Worm (Caenorhabditis elegans) whole organism, L2 larva: ENCODE measurements around the gene spi-1.

Experiments
- ama-1 ChIP-seq: fragments of 150-350 bp; optimal IDR thresholded peaks from 2 replicates; lab custom pipeline; 2018; ENCODE audit warnings: inconsistent platforms
- ceh-82 ChIP-seq: fragments of 150-350 bp; optimal IDR thresholded peaks from 2 replicates; lab custom pipeline; 2014; ENCODE audit warnings: missing biosample characterization, missing genetic modification characterization
- elt-3 ChIP-seq: sonication (generic microtip); optimal IDR thresholded peaks from 2 replicates; lab custom pipeline; 2017; ENCODE audit warnings: missing biosample characterization, missing genetic modification characterization
- lsy-2 ChIP-seq, 2 experiments: fragments of 150-350 bp in 1 of 2; sonication (generic microtip) in 1 of 2; optimal IDR thresholded peaks; 2 replicates each; lab custom pipeline; 2014 to 2017; ENCODE audit warnings: missing biosample characterization in 2 of 2, missing genetic modification characterization in 2 of 2
- mdl-1 ChIP-seq, 2 experiments: fragments of 150-350 bp in 1 of 2; sonication (generic microtip) in 1 of 2; optimal IDR thresholded peaks; 2 replicates each; lab custom pipeline; 2017; ENCODE audit warnings: missing biosample characterization in 2 of 2, missing genetic modification characterization in 2 of 2
- nhr-23 ChIP-seq: fragments of 150-350 bp; optimal IDR thresholded peaks from 2 replicates; lab custom pipeline; 2014; ENCODE audit warnings: missing biosample characterization, missing genetic modification reagents, missing genetic modification characterization
- nhr-237 ChIP-seq: fragments of 150-350 bp; optimal IDR thresholded peaks from 2 replicates; lab custom pipeline; 2014; ENCODE audit warnings: missing biosample characterization, missing genetic modification characterization
- skn-1 ChIP-seq: sonication (generic microtip); optimal IDR thresholded peaks from 2 replicates; lab custom pipeline; 2017; ENCODE audit warnings: missing biosample characterization, missing genetic modification characterization
- unc-62 ChIP-seq: fragments of 150-350 bp; optimal IDR thresholded peaks from 2 replicates; lab custom pipeline; 2014; ENCODE audit warnings: missing biosample characterization, missing genetic modification reagents, missing genetic modification characterization

- TF ChIP-seq unc-62 (no peak), lsy-2 (tag; optimal IDR thresholded peaks at IDR 0.05; lab: Kevin White, UChicago) (no peak), nhr-237 (tag; lab: Kevin White, UChicago) (no peak), nhr-23 (tag; lab: Kevin White, UChicago) (no peak), mdl-1 (tag; optimal IDR thresholded peaks at IDR 0.05; lab: Kevin White, UChicago) (no peak), ama-1 (lab: Kevin White, UChicago) (no peak), ceh-82 (no peak), elt-3 (tag; lab: Kevin White, UChicago) (no peak), skn-1 (tag; lab: Kevin White, UChicago) (no peak)
Measured at ce11 chrII:7547269-7547668, 51.2 kb downstream of the spi-1 start.
